Fruit fly (Drosophila melanogaster) whole organism, embryonic: Measurements from ENCODE around the gene CG31249.

ENCODE experiments used
- C15 ChIP-seq: fragments of 200-800 bp; sonication (Bioruptor generic); IDR thresholded peaks from 3 replicates; pipeline ENCODE4 v1.3.6; 2022; ENCODE audit warnings: missing biosample characterization, missing genetic modification characterization
- CG11695 ChIP-seq: fragments of 200-800 bp; sonication (Bioruptor generic); IDR thresholded peaks from 3 replicates; pipeline ENCODE4 v1.3.6; 2022; ENCODE audit warnings: missing biosample characterization, missing genetic modification characterization
- CG11696 ChIP-seq: fragments of 200-800 bp; sonication (Bioruptor generic); IDR thresholded peaks from 2 replicates; pipeline ENCODE4 v1.3.6; 2022; ENCODE audit warnings: missing biosample characterization, missing genetic modification characterization
- CG12391 ChIP-seq: fragments of 200-800 bp; sonication (Bioruptor generic); optimal IDR thresholded peaks from 3 replicates; lab custom pipeline; 2018; ENCODE audit warnings: missing biosample characterization, mild to moderate bottlenecking, missing genetic modification characterization, moderate library complexity
- CG12769 ChIP-seq: fragments of 200-800 bp; sonication (Bioruptor generic); optimal IDR thresholded peaks from 2 replicates; lab custom pipeline; 2019; ENCODE audit warnings: missing biosample characterization, mild to moderate bottlenecking, missing genetic modification characterization, moderate library complexity
- CG13287 ChIP-seq: fragments of 200-800 bp; sonication (Bioruptor generic); IDR thresholded peaks from 2 replicates; pipeline ENCODE4 v1.3.6; 2022; ENCODE audit warnings: missing biosample characterization, missing genetic modification characterization; ENCODE audit not compliant: partially characterized antibody
- CG14860 ChIP-seq: fragments of 200-800 bp; sonication (Bioruptor generic); IDR thresholded peaks from 3 replicates; pipeline ENCODE4 v1.3.6; 2022; ENCODE audit warnings: missing biosample characterization, missing genetic modification characterization; ENCODE audit not compliant: partially characterized antibody
- CG17328 ChIP-seq: fragments of 200-800 bp; sonication (Bioruptor generic); IDR thresholded peaks from 2 replicates; pipeline ENCODE4 v1.3.6; 2022; ENCODE audit warnings: missing biosample characterization, missing genetic modification characterization
- CG17568 ChIP-seq: fragments of 200-800 bp; sonication (Bioruptor generic); optimal IDR thresholded peaks from 2 replicates; lab custom pipeline; 2018; ENCODE audit warnings: missing biosample characterization, mild to moderate bottlenecking, missing genetic modification characterization, moderate library complexity
- CG2202 ChIP-seq: fragments of 200-800 bp; sonication (Bioruptor generic); optimal IDR thresholded peaks from 2 replicates; lab custom pipeline; 2018; ENCODE audit warnings: missing biosample characterization, mild to moderate bottlenecking, missing genetic modification characterization
- CG2875 ChIP-seq: fragments of 200-800 bp; sonication (Bioruptor generic); optimal IDR thresholded peaks from 2 replicates; lab custom pipeline; 2017; ENCODE audit warnings: missing biosample characterization, mild to moderate bottlenecking, missing genetic modification characterization, missing genetic modification reagents
- CG30020 ChIP-seq: fragments of 200-800 bp; optimal IDR thresholded peaks from 2 replicates; lab custom pipeline; 2019; ENCODE audit warnings: missing biosample characterization, mild to moderate bottlenecking, missing genetic modification characterization, moderate library complexity
- CG31365 ChIP-seq: fragments of 200-800 bp; sonication (Bioruptor generic); optimal IDR thresholded peaks from 2 replicates; lab custom pipeline; 2018; ENCODE audit warnings: missing biosample characterization, mild to moderate bottlenecking, missing genetic modification characterization
- CG32532 ChIP-seq: fragments of 200-800 bp; sonication (Bioruptor generic); IDR thresholded peaks from 2 replicates; pipeline ENCODE4 v1.3.6; 2022; ENCODE audit warnings: missing biosample characterization, missing genetic modification characterization
- CG32767 ChIP-seq: fragments of 200-800 bp; sonication (Bioruptor generic); IDR thresholded peaks from 2 replicates; pipeline ENCODE4 v1.3.6; 2022; ENCODE audit warnings: missing biosample characterization, missing genetic modification characterization
- CG3726 ChIP-seq: fragments of 200-800 bp; sonication (Bioruptor generic); IDR thresholded peaks from 3 replicates; pipeline ENCODE4, ENCODE4 v1.3.6; 2022; ENCODE audit warnings: missing biosample characterization, missing genetic modification characterization
- CG4328 ChIP-seq: fragments of 200-800 bp; sonication (Bioruptor generic); optimal IDR thresholded peaks from 3 replicates; lab custom pipeline; 2017; ENCODE audit warnings: missing biosample characterization, missing genetic modification reagents, missing genetic modification characterization
- CG6175 ChIP-seq: fragments of 200-800 bp; sonication (Bioruptor generic); IDR thresholded peaks from 3 replicates; pipeline ENCODE4 v1.3.6; 2022; ENCODE audit warnings: missing biosample characterization, missing genetic modification characterization
- CG6254 ChIP-seq: fragments of 200-800 bp; sonication (Bioruptor generic); optimal IDR thresholded peaks from 3 replicates; lab custom pipeline; 2017; ENCODE audit warnings: mild to moderate bottlenecking, missing biosample characterization, missing genetic modification reagents, missing genetic modification characterization
- CG6272 ChIP-seq: fragments of 200-800 bp; sonication (Bioruptor generic); IDR thresholded peaks from 2 replicates; pipeline ENCODE4 v1.3.6; 2022; ENCODE audit warnings: missing biosample characterization, missing genetic modification characterization
- CG7786 ChIP-seq: fragments of 200-800 bp; sonication (Bioruptor generic); optimal IDR thresholded peaks from 2 replicates; lab custom pipeline; 2016; ENCODE audit warnings: missing biosample characterization, missing genetic modification characterization
- CG8765 ChIP-seq: fragments of 200-800 bp; sonication (Bioruptor generic); IDR thresholded peaks from 2 replicates; pipeline ENCODE4 v1.3.6; 2022; ENCODE audit warnings: missing biosample characterization, missing genetic modification characterization
- CG9609 ChIP-seq: fragments of 200-800 bp; sonication (Bioruptor generic); optimal IDR thresholded peaks from 3 replicates; lab custom pipeline; 2016; ENCODE audit warnings: missing biosample characterization, missing genetic modification characterization
- CoRest ChIP-seq: fragments of 200-800 bp; sonication (Bioruptor generic); optimal IDR thresholded peaks from 3 replicates; lab custom pipeline; 2018; ENCODE audit warnings: missing biosample characterization, mild to moderate bottlenecking, missing genetic modification characterization, moderate library complexity
- D19B ChIP-seq: fragments of 200-800 bp; sonication (Bioruptor generic); optimal IDR thresholded peaks from 2 replicates; lab custom pipeline; 2017; ENCODE audit warnings: missing biosample characterization, mild to moderate bottlenecking, missing genetic modification characterization
- Dfd ChIP-seq, 2 experiments: fragments of >200 bp; optimal IDR thresholded peaks; 2 replicates each; lab custom pipeline; 2017; ENCODE audit warnings: missing biosample characterization in 2 of 2, missing genetic modification characterization in 2 of 2
- GATAe ChIP-seq: fragments of 200-800 bp; sonication (Bioruptor generic); conservative IDR thresholded peaks from 2 replicates; pipeline ENCODE4 v1.3.6; 2022; ENCODE audit warnings: missing biosample characterization, missing genetic modification characterization
- H2.0 ChIP-seq: fragments of 200-800 bp; sonication (Bioruptor generic); IDR thresholded peaks from 2 replicates; pipeline ENCODE4 v1.3.6; 2022; ENCODE audit warnings: missing biosample characterization, missing genetic modification characterization
- Hey ChIP-seq: fragments of 200-800 bp; sonication (Bioruptor generic); optimal IDR thresholded peaks from 3 replicates; lab custom pipeline; 2018; ENCODE audit warnings: missing biosample characterization, mild to moderate bottlenecking, missing genetic modification characterization
- HmgZ ChIP-seq: fragments of 200-800 bp; sonication (Bioruptor generic); optimal IDR thresholded peaks from 2 replicates; lab custom pipeline; 2018; ENCODE audit warnings: missing biosample characterization, mild to moderate bottlenecking, missing genetic modification characterization
- Lpt ChIP-seq: fragments of >200 bp; optimal IDR thresholded peaks from 2 replicates; lab custom pipeline; 2018; ENCODE audit warnings: missing biosample characterization, missing genetic modification characterization
- Sin3A ChIP-seq: fragments of >200 bp; optimal IDR thresholded peaks from 2 replicates; lab custom pipeline; 2018
- Usf ChIP-seq: fragments of 200-800 bp; sonication (Bioruptor generic); optimal IDR thresholded peaks from 2 replicates; lab custom pipeline; 2017; ENCODE audit warnings: missing genotype, missing biosample characterization, missing genetic modification characterization
- az2 ChIP-seq: fragments of 200-800 bp; sonication (Bioruptor generic); optimal IDR thresholded peaks from 3 replicates; lab custom pipeline; 2016; ENCODE audit warnings: missing biosample characterization, missing genetic modification characterization
- cas ChIP-seq: fragments of 200-800 bp; sonication (Bioruptor generic); IDR thresholded peaks from 2 replicates; pipeline ENCODE4 v1.3.6; 2022; ENCODE audit warnings: missing biosample characterization, missing genetic modification characterization
- cg ChIP-seq: fragments of 200-800 bp; sonication (Bioruptor generic); optimal IDR thresholded peaks from 3 replicates; lab custom pipeline; 2019; ENCODE audit warnings: missing biosample characterization, mild to moderate bottlenecking, missing genetic modification characterization, moderate library complexity
- chm ChIP-seq: fragments of 200-800 bp; sonication (Bioruptor generic); IDR thresholded peaks from 2 replicates; pipeline ENCODE4 v1.3.6; 2022; ENCODE audit warnings: missing biosample characterization, missing genetic modification characterization
- crp ChIP-seq, 2 experiments: fragments of 200-800 bp; sonication (Bioruptor generic); optimal IDR thresholded peaks; 2 replicates in 1 of 2; 3 replicates in 1 of 2; lab custom pipeline; 2017; ENCODE audit warnings: missing biosample characterization in 2 of 2, missing genetic modification characterization in 2 of 2, mild to moderate bottlenecking in 1 of 2, moderate library complexity in 1 of 2
- en ChIP-seq: fragments of 200-800 bp; sonication (Bioruptor generic); optimal IDR thresholded peaks from 2 replicates; lab custom pipeline; 2016; ENCODE audit warnings: missing biosample characterization, missing genetic modification characterization
- hbn ChIP-seq: fragments of 200-800 bp; sonication (Bioruptor generic); IDR thresholded peaks from 2 replicates; pipeline ENCODE4 v1.3.6; 2022; ENCODE audit warnings: missing biosample characterization, missing genetic modification characterization; ENCODE audit not compliant: partially characterized antibody
- hkb ChIP-seq, 2 experiments: fragments of 200-800 bp in 1 of 2; fragments of >200 bp in 1 of 2; sonication (Bioruptor generic) in 1 of 2; IDR thresholded peaks in 1 of 2; optimal IDR thresholded peaks in 1 of 2; 2 replicates each; pipeline versions ENCODE4 v1.3.6 to Lab custom; 2017 to 2022; ENCODE audit warnings: missing biosample characterization in 1 of 2, missing genetic modification characterization in 1 of 2
- nerfin-1 ChIP-seq: fragments of 200-800 bp; sonication (Bioruptor generic); optimal IDR thresholded peaks from 3 replicates; lab custom pipeline; 2019; ENCODE audit warnings: missing biosample characterization, mild to moderate bottlenecking, missing genetic modification characterization, moderate library complexity
- onecut ChIP-seq: fragments of 200-800 bp; sonication (Bioruptor generic); IDR thresholded peaks from 2 replicates; pipeline ENCODE4 v1.3.6; 2022; ENCODE audit warnings: missing biosample characterization, missing genetic modification characterization
- pzg ChIP-seq: fragments of 200-800 bp; sonication (Bioruptor generic); optimal IDR thresholded peaks from 3 replicates; lab custom pipeline; 2018; ENCODE audit warnings: missing biosample characterization, mild to moderate bottlenecking, missing genetic modification characterization, moderate library complexity
- row ChIP-seq: fragments of 200-800 bp; sonication (Bioruptor generic); IDR thresholded peaks from 3 replicates; pipeline ENCODE4 v1.3.6; 2022; ENCODE audit warnings: missing biosample characterization, missing genetic modification characterization
- run ChIP-seq: fragments of 200-800 bp; sonication (Bioruptor generic); optimal IDR thresholded peaks from 3 replicates; lab custom pipeline; 2018; ENCODE audit warnings: missing biosample characterization, mild to moderate bottlenecking, missing genetic modification characterization
- slou ChIP-seq: fragments of 200-800 bp; sonication (Bioruptor generic); optimal IDR thresholded peaks from 3 replicates; lab custom pipeline; 2016; ENCODE audit warnings: missing biosample characterization, missing genetic modification characterization
- sr ChIP-seq: fragments of 200-800 bp; sonication (Bioruptor generic); IDR thresholded peaks from 3 replicates; pipeline ENCODE4 v1.3.6; 2022; ENCODE audit warnings: missing biosample characterization, missing genetic modification characterization
- ssp ChIP-seq: fragments of 200-800 bp; sonication (Bioruptor generic); IDR thresholded peaks from 2 replicates; pipeline ENCODE4 v1.3.6; 2022; ENCODE audit warnings: missing biosample characterization, missing genetic modification characterization
- tna ChIP-seq: fragments of 200-800 bp; sonication (Bioruptor generic); IDR thresholded peaks from 2 replicates; pipeline ENCODE4 v1.3.6; 2022; ENCODE audit warnings: missing biosample characterization, missing genetic modification characterization; ENCODE audit not compliant: partially characterized antibody
- yki ChIP-seq: fragments of >200 bp; optimal IDR thresholded peaks from 3 replicates; lab custom pipeline; 2018

CG31249 gene

dm6 chr3R:17716858-17717596 is 30.2 kb upstream of the CG31249 start (continued):
- TF ChIP-seq pzg (peak; percentile 36), hkb (optimal IDR thresholded peaks at IDR 0.05; lab: Kevin White, UChicago) (no peak), hkb (GFP tag; IDR thresholded peaks at IDR 0.05; lab: Robert Waterston, UW) (no peak), CG11695 (GFP tag; lab: Robert Waterston, UW) (no peak), CG7786 (GFP tag; lab: Kevin White, UChicago) (peak; percentile 7), C15 (GFP tag; lab: Robert Waterston, UW) (no peak), GATAe (GFP tag; lab: Robert Waterston, UW) (no peak), CG6272 (no peak), chm (GFP tag; lab: Robert Waterston, UW) (no peak), CG2875 (GFP tag; lab: Kevin White, UChicago) (no peak), CoRest (no peak), CG12391 (tag; lab: Kevin White, UChicago) (peak; percentile 19), sr (no peak), CG17328 (GFP tag; lab: Robert Waterston, UW) (no peak), H2.0 (GFP tag; lab: Robert Waterston, UW) (no peak), CG11696 (GFP tag; lab: Robert Waterston, UW) (no peak), CG32532 (GFP tag; lab: Robert Waterston, UW) (no peak), cas (GFP tag; lab: Robert Waterston, UW) (no peak), Usf (GFP tag; lab: Kevin White, UChicago) (no peak), cg (GFP tag; lab: Kevin White, UChicago) (peak; percentile 96), yki (lab: Kevin White, UChicago) (peak; percentile 98), CG12769 (peak; percentile 91), CG9609 (GFP tag; lab: Kevin White, UChicago) (no peak), HmgZ (peak; percentile 64), Lpt (no peak), CG6175 (GFP tag; lab: Robert Waterston, UW) (no peak), CG31365 (no peak), CG13287 (GFP tag; lab: Robert Waterston, UW) (no peak), nerfin-1 (peak; percentile 46), CG17568 (GFP tag; lab: Kevin White, UChicago) (no peak), CG30020 (tag; lab: Kevin White, UChicago) (no peak), tna (GFP tag; lab: Robert Waterston, UW) (no peak), slou (GFP tag; lab: Kevin White, UChicago) (no peak), onecut (GFP tag; lab: Robert Waterston, UW) (peak; percentile 65; the same call in 1 of the 2 replicates), row (no peak), run (tag; lab: Kevin White, UChicago) (peak; percentile 37), Sin3A (lab: Kevin White, UChicago) (no peak), az2 (GFP tag; lab: Kevin White, UChicago) (no peak), CG2202 (tag; lab: Kevin White, UChicago) (no peak), ssp (no peak), Hey (tag; lab: Kevin White, UChicago) (no peak), CG3726 (GFP tag; lab: Robert Waterston, UW) (no peak), CG6254 (GFP tag; lab: Kevin White, UChicago) (no peak), Dfd (GFP tag; optimal IDR thresholded peaks at IDR 0.05; lab: Kevin White, UChicago) (no peak), D19B (GFP tag; lab: Kevin White, UChicago) (no peak), hbn (no peak), CG4328 (GFP tag; lab: Kevin White, UChicago) (peak; percentile 4), CG8765 (no peak), CG14860 (GFP tag; lab: Robert Waterston, UW) (no peak), crp (GFP tag; optimal IDR thresholded peaks at IDR 0.05; lab: Kevin White, UChicago) (no peak), en (GFP tag; lab: Kevin White, UChicago) (no peak), CG32767 (GFP tag; lab: Robert Waterston, UW) (no peak)
